Worm (Caenorhabditis elegans) whole organism, young adult: Measurements from ENCODE around the gene sqd-1.

Source experiments
- C06A6.2 ChIP-seq: fragments of 200-800 bp; sonication (Bioruptor generic); conservative IDR thresholded peaks from 2 replicates; pipeline ENCODE4 v1.3.6; 2022; ENCODE audit warnings: missing genetic modification characterization, missing compliant biosample characterization
- F55B11.4 ChIP-seq: sonication (generic microtip); optimal IDR thresholded peaks from 2 replicates; lab custom pipeline; 2016; ENCODE audit warnings: missing compliant biosample characterization, missing genetic modification characterization, borderline replicate concordance; ENCODE audit not compliant: insufficient read depth
- K12H6.12 ChIP-seq: fragments of 200-800 bp; sonication (Bioruptor generic); optimal IDR thresholded peaks from 2 replicates; lab custom pipeline; 2018; ENCODE audit warnings: mild to moderate bottlenecking, missing genetic modification characterization, missing compliant biosample characterization
- attf-5 ChIP-seq: fragments of 200-800 bp; sonication (Bioruptor generic); optimal IDR thresholded peaks from 2 replicates; lab custom pipeline; 2018; ENCODE audit warnings: mild to moderate bottlenecking, missing genetic modification characterization, missing compliant biosample characterization
- ceh-100 ChIP-seq: fragments of 200-800 bp; sonication (Bioruptor generic); IDR thresholded peaks from 2 replicates; pipeline ENCODE4 v1.3.6; 2022; ENCODE audit warnings: missing genetic modification reagents, missing genetic modification characterization, missing compliant biosample characterization
- die-1 ChIP-seq: sonication (generic microtip); optimal IDR thresholded peaks from 2 replicates; lab custom pipeline; 2016; ENCODE audit warnings: missing genotype, mild to moderate bottlenecking, missing genetic modification characterization, missing compliant biosample characterization
- egl-44 ChIP-seq: fragments of 200-800 bp; sonication (Bioruptor generic); IDR thresholded peaks from 2 replicates; pipeline ENCODE4 v1.3.6; 2022; ENCODE audit warnings: missing genetic modification reagents, missing genetic modification characterization, missing compliant biosample characterization
- nfya-1 ChIP-seq: sonication (generic microtip); optimal IDR thresholded peaks from 2 replicates; lab custom pipeline; 2017; ENCODE audit warnings: antibody characterized with exemption, missing compliant biosample characterization, missing genetic modification characterization, borderline replicate concordance; ENCODE audit not compliant: insufficient read depth
- rpc-1 ChIP-seq, 2 experiments: fragments of 150-350 bp in 1 of 2; sonication (generic microtip) in 1 of 2; optimal IDR thresholded peaks; 2 replicates each; lab custom pipeline; 2014 to 2018; ENCODE audit warnings: missing biosample characterization in 1 of 2, missing genetic modification characterization in 1 of 2, missing genetic modification reagents in 1 of 2, missing genotype in 1 of 2
- unc-130 ChIP-seq: sonication (generic microtip); optimal IDR thresholded peaks from 2 replicates; lab custom pipeline; 2016; ENCODE audit warnings: missing genetic modification reagents, missing genetic modification characterization, missing compliant biosample characterization

DNA sequence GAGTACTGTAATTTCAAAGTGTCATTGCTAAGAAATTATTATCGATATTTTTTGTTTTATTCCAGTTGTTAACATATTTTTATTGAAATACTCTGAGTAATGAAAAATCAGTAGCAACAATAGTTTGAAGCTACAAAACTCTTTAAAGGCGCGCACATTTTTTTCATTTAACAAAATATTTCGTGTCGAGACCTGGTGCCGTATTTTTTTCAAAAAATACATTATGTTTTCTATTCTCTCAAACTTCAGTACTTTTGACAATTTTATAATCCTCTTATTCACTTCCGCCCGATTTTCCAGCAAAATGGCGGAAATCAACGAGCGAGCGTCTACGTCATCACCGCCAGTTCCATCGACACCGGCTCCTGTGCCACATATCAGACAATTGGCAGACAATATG, 9.9 kb downstream of the sqd-1 start, which contains the start of gene blos-2:
- TF ChIP-seq C06A6.2 (GFP tag; lab: Robert Waterston, UW) (no peak), K12H6.12 (tag; lab: Kevin White, UChicago) (no peak), nfya-1 (tag; lab: Kevin White, UChicago) (no peak), attf-5 (GFP tag; lab: Kevin White, UChicago) (no peak), die-1 (tag; lab: Kevin White, UChicago) (no peak), F55B11.4 (tag; lab: Kevin White, UChicago) (no peak), unc-130 (no peak), rpc-1 (optimal IDR thresholded peaks at IDR 0.05; lab: Kevin White, UChicago) (no peak), rpc-1 (tag; optimal IDR thresholded peaks at IDR 0.05; lab: Kevin White, UChicago) (no peak), egl-44 (no peak), ceh-100 (GFP tag; lab: Robert Waterston, UW) (no peak)
